Fruit fly (Drosophila melanogaster) whole organism, embryonic: ENCODE data around the gene AANATL3.
A peak's percentile ranks its signal among the peaks of the same experiment; 100 is the strongest.

Source experiments
- CG11504 ChIP-seq: fragments of 200-800 bp; sonication (Bioruptor generic); optimal IDR thresholded peaks from 3 replicates; lab custom pipeline; 2019; ENCODE audit warnings: missing biosample characterization, mild to moderate bottlenecking, missing genetic modification characterization, moderate library complexity
- CG12071 ChIP-seq: fragments of 200-800 bp; sonication (Bioruptor generic); optimal IDR thresholded peaks from 3 replicates; lab custom pipeline; 2018; ENCODE audit warnings: missing biosample characterization, mild to moderate bottlenecking, missing genetic modification characterization
- CG12219 ChIP-seq: fragments of 200-800 bp; sonication (Bioruptor generic); optimal IDR thresholded peaks from 3 replicates; lab custom pipeline; 2018; ENCODE audit warnings: missing biosample characterization, mild to moderate bottlenecking, missing genetic modification characterization
- CG12744 ChIP-seq: fragments of 200-800 bp; sonication (Bioruptor generic); optimal IDR thresholded peaks from 2 replicates; lab custom pipeline; 2016; ENCODE audit warnings: missing biosample characterization, missing genetic modification characterization
- CG14441 ChIP-seq: fragments of 200-800 bp; sonication (Bioruptor generic); IDR thresholded peaks from 2 replicates; pipeline ENCODE4 v1.3.6; 2022; ENCODE audit warnings: missing biosample characterization, missing genetic modification characterization
- CG1603 ChIP-seq: fragments of 200-800 bp; sonication (Bioruptor generic); optimal IDR thresholded peaks from 2 replicates; lab custom pipeline; 2019; ENCODE audit warnings: missing biosample characterization, mild to moderate bottlenecking, missing genetic modification characterization, moderate library complexity
- CG17612 ChIP-seq: fragments of 200-800 bp; sonication (Bioruptor generic); IDR thresholded peaks from 2 replicates; pipeline ENCODE4 v1.3.6; 2022; ENCODE audit warnings: missing biosample characterization, missing genetic modification characterization
- CG17802 ChIP-seq: fragments of 200-800 bp; sonication (Bioruptor generic); optimal IDR thresholded peaks from 2 replicates; lab custom pipeline; 2018; ENCODE audit warnings: missing biosample characterization, mild to moderate bottlenecking, missing genetic modification characterization, moderate library complexity
- CG18262 ChIP-seq: fragments of 200-800 bp; optimal IDR thresholded peaks from 3 replicates; lab custom pipeline; 2019; ENCODE audit warnings: missing biosample characterization, mild to moderate bottlenecking, missing genetic modification characterization, moderate library complexity
- CG18476 ChIP-seq: fragments of 200-800 bp; sonication (Bioruptor generic); optimal IDR thresholded peaks from 2 replicates; lab custom pipeline; 2016; ENCODE audit warnings: missing biosample characterization, mild to moderate bottlenecking, missing genetic modification characterization
- CG18599 ChIP-seq: fragments of 200-800 bp; sonication (Bioruptor generic); optimal IDR thresholded peaks from 3 replicates; lab custom pipeline; 2017; ENCODE audit warnings: missing biosample characterization, missing genetic modification characterization, mild to moderate bottlenecking, moderate library complexity, missing genetic modification reagents
- CG2678 ChIP-seq: fragments of 200-800 bp; sonication (Bioruptor generic); optimal IDR thresholded peaks from 3 replicates; lab custom pipeline; 2019; ENCODE audit warnings: missing biosample characterization, mild to moderate bottlenecking, missing genetic modification characterization, moderate library complexity
- CG2875 ChIP-seq: fragments of 200-800 bp; sonication (Bioruptor generic); optimal IDR thresholded peaks from 2 replicates; lab custom pipeline; 2017; ENCODE audit warnings: missing biosample characterization, mild to moderate bottlenecking, missing genetic modification characterization, missing genetic modification reagents
- CG31388 ChIP-seq: fragments of 200-800 bp; sonication (Bioruptor generic); optimal IDR thresholded peaks from 2 replicates; lab custom pipeline; 2016; ENCODE audit warnings: missing biosample characterization, missing genetic modification characterization
- CG3163 ChIP-seq: fragments of 200-800 bp; sonication (Bioruptor generic); optimal IDR thresholded peaks from 3 replicates; lab custom pipeline; 2016; ENCODE audit warnings: missing biosample characterization, missing genetic modification characterization
- CG3407 ChIP-seq: fragments of 200-800 bp; sonication (Bioruptor generic); optimal IDR thresholded peaks from 2 replicates; lab custom pipeline; 2018; ENCODE audit warnings: missing biosample characterization, mild to moderate bottlenecking, missing genetic modification characterization
- CG3838 ChIP-seq: fragments of 200-800 bp; sonication (Bioruptor generic); optimal IDR thresholded peaks from 3 replicates; lab custom pipeline; 2016; ENCODE audit warnings: missing biosample characterization, missing genetic modification characterization
- CG5180 ChIP-seq: fragments of 200-800 bp; sonication (Bioruptor generic); optimal IDR thresholded peaks from 3 replicates; lab custom pipeline; 2017; ENCODE audit warnings: missing biosample characterization, missing genetic modification characterization, mild to moderate bottlenecking, moderate library complexity, missing genetic modification reagents
- CG6813 ChIP-seq: fragments of 200-800 bp; sonication (Bioruptor generic); optimal IDR thresholded peaks from 2 replicates; lab custom pipeline; 2017; ENCODE audit warnings: missing biosample characterization, missing genetic modification characterization, mild to moderate bottlenecking, moderate library complexity, missing genetic modification reagents
- CG7357 ChIP-seq: fragments of 200-800 bp; sonication (Bioruptor generic); IDR thresholded peaks from 3 replicates; pipeline ENCODE4 v1.3.6; 2022; ENCODE audit warnings: missing biosample characterization, missing genetic modification characterization
- CG8089 ChIP-seq: fragments of 200-800 bp; sonication (Bioruptor generic); optimal IDR thresholded peaks from 3 replicates; lab custom pipeline; 2016; ENCODE audit warnings: missing biosample characterization, missing genetic modification characterization
- CG8765 ChIP-seq: fragments of 200-800 bp; sonication (Bioruptor generic); IDR thresholded peaks from 2 replicates; pipeline ENCODE4 v1.3.6; 2022; ENCODE audit warnings: missing biosample characterization, missing genetic modification characterization
- Dip3 ChIP-seq: fragments of 200-800 bp; sonication (Bioruptor generic); optimal IDR thresholded peaks from 3 replicates; lab custom pipeline; 2016; ENCODE audit warnings: missing biosample characterization, missing genetic modification characterization
- Doc3 ChIP-seq: fragments of 200-800 bp; sonication (Bioruptor generic); IDR thresholded peaks from 3 replicates; pipeline ENCODE4 v1.3.6; 2022; ENCODE audit warnings: missing biosample characterization, missing genetic modification characterization; ENCODE audit not compliant: partially characterized antibody
- Fer1 ChIP-seq: fragments of 200-800 bp; sonication (Bioruptor generic); optimal IDR thresholded peaks from 2 replicates; lab custom pipeline; 2017; ENCODE audit warnings: missing biosample characterization, mild to moderate bottlenecking, missing genetic modification characterization
- HLHmδ ChIP-seq: fragments of 200-800 bp; sonication (Bioruptor generic); optimal IDR thresholded peaks from 2 replicates; lab custom pipeline; 2018; ENCODE audit warnings: missing biosample characterization, mild to moderate bottlenecking, missing genetic modification characterization, moderate library complexity
- Lpt ChIP-seq: fragments of >200 bp; optimal IDR thresholded peaks from 2 replicates; lab custom pipeline; 2018; ENCODE audit warnings: missing biosample characterization, missing genetic modification characterization
- Med ChIP-seq: fragments of 200-800 bp; sonication (Bioruptor generic); peaks from one replicate; lab custom pipeline; 2016; ENCODE audit warnings: missing biosample characterization, missing genetic modification characterization, mild to moderate bottlenecking, inconsistent platforms, moderate library complexity
- Mes4 ChIP-seq: fragments of 200-800 bp; sonication (Bioruptor generic); optimal IDR thresholded peaks from 2 replicates; lab custom pipeline; 2016; ENCODE audit warnings: missing biosample characterization, missing genetic modification characterization
- NC2β ChIP-seq: fragments of 200-800 bp; sonication (Bioruptor generic); optimal IDR thresholded peaks from 2 replicates; lab custom pipeline; 2016; ENCODE audit warnings: missing biosample characterization, missing genetic modification characterization
- NFAT ChIP-seq: fragments of 200-800 bp; sonication (Bioruptor generic); IDR thresholded peaks from 2 replicates; pipeline ENCODE4 v1.3.6; 2022; ENCODE audit warnings: missing biosample characterization, missing genetic modification characterization
- Oaz ChIP-seq: fragments of 200-800 bp; sonication (Bioruptor generic); IDR thresholded peaks from 2 replicates; pipeline ENCODE4 v1.3.6; 2022; ENCODE audit warnings: missing biosample characterization, missing genetic modification characterization
- Sox102F ChIP-seq: fragments of 200-800 bp; sonication (Bioruptor generic); optimal IDR thresholded peaks from 2 replicates; lab custom pipeline; 2018; ENCODE audit warnings: missing biosample characterization, mild to moderate bottlenecking, missing genetic modification characterization, moderate library complexity
- Xrp1 ChIP-seq: fragments of 200-800 bp; sonication (Bioruptor generic); IDR thresholded peaks from 2 replicates; pipeline ENCODE4 v1.3.6; 2022; ENCODE audit warnings: missing biosample characterization, missing genetic modification characterization
- YL-1 ChIP-seq: fragments of 200-800 bp; sonication (Bioruptor generic); optimal IDR thresholded peaks from 3 replicates; lab custom pipeline; 2017; ENCODE audit warnings: missing biosample characterization, mild to moderate bottlenecking, missing genetic modification characterization
- bsh ChIP-seq, 2 experiments: fragments of 200-800 bp; sonication (Bioruptor generic); optimal IDR thresholded peaks; 2 replicates each; lab custom pipeline; 2017 to 2018; ENCODE audit warnings: mild to moderate bottlenecking in 2 of 2, missing biosample characterization in 2 of 2, missing genetic modification characterization in 2 of 2, moderate library complexity in 1 of 2
- cas ChIP-seq: fragments of 200-800 bp; sonication (Bioruptor generic); IDR thresholded peaks from 2 replicates; pipeline ENCODE4 v1.3.6; 2022; ENCODE audit warnings: missing biosample characterization, missing genetic modification characterization
- corto ChIP-seq: fragments of 200-800 bp; sonication (Bioruptor generic); optimal IDR thresholded peaks from 2 replicates; lab custom pipeline; 2016; ENCODE audit warnings: missing biosample characterization, mild to moderate bottlenecking, missing genetic modification characterization, moderate library complexity
- disco-r ChIP-seq: fragments of 200-800 bp; sonication (Bioruptor generic); optimal IDR thresholded peaks from 2 replicates; lab custom pipeline; 2016; ENCODE audit warnings: missing biosample characterization, missing genetic modification characterization
- fd3F ChIP-seq: fragments of 200-800 bp; sonication (Bioruptor generic); optimal IDR thresholded peaks from 2 replicates; lab custom pipeline; 2018; ENCODE audit warnings: missing biosample characterization, mild to moderate bottlenecking, missing genetic modification characterization, moderate library complexity
- fd64A ChIP-seq: fragments of 200-800 bp; sonication (Bioruptor generic); optimal IDR thresholded peaks from 3 replicates; lab custom pipeline; 2018; ENCODE audit warnings: missing biosample characterization, mild to moderate bottlenecking, missing genetic modification characterization
- gcm ChIP-seq: fragments of 200-800 bp; sonication (Bioruptor generic); optimal IDR thresholded peaks from 2 replicates; lab custom pipeline; 2019; ENCODE audit warnings: missing biosample characterization, mild to moderate bottlenecking, missing genetic modification characterization, moderate library complexity
- jigr1 ChIP-seq: fragments of 200-800 bp; sonication (Bioruptor generic); IDR thresholded peaks from 3 replicates; pipeline ENCODE4 v1.3.6; 2022; ENCODE audit warnings: missing biosample characterization, missing genetic modification characterization
- kay ChIP-seq: fragments of 200-800 bp; sonication (Bioruptor generic); optimal IDR thresholded peaks from 2 replicates; lab custom pipeline; 2016; ENCODE audit warnings: missing biosample characterization, missing genetic modification characterization
- pros ChIP-seq: fragments of 200-800 bp; sonication (Bioruptor generic); optimal IDR thresholded peaks from 3 replicates; lab custom pipeline; 2019; ENCODE audit warnings: missing biosample characterization, mild to moderate bottlenecking, missing genetic modification characterization, moderate library complexity
- sens ChIP-seq: fragments of 200-800 bp; sonication (Bioruptor generic); peaks from one replicate; lab custom pipeline; 2016; ENCODE audit warnings: missing biosample characterization, missing genetic modification characterization
- slp2 ChIP-seq: fragments of 200-800 bp; sonication (Bioruptor generic); optimal IDR thresholded peaks from 2 replicates; lab custom pipeline; 2016; ENCODE audit warnings: missing biosample characterization, missing genetic modification characterization
- stwl ChIP-seq: fragments of 200-800 bp; sonication (Bioruptor generic); optimal IDR thresholded peaks from 3 replicates; lab custom pipeline; 2018; ENCODE audit warnings: missing biosample characterization, mild to moderate bottlenecking, missing genetic modification characterization, moderate library complexity
- unpg ChIP-seq: fragments of 200-800 bp; sonication (Bioruptor generic); optimal IDR thresholded peaks from 3 replicates; lab custom pipeline; 2018; ENCODE audit warnings: missing biosample characterization, mild to moderate bottlenecking, missing genetic modification characterization, moderate library complexity
- wek ChIP-seq: fragments of 200-800 bp; sonication (Bioruptor generic); optimal IDR thresholded peaks from 3 replicates; lab custom pipeline; 2018; ENCODE audit warnings: missing biosample characterization, mild to moderate bottlenecking, missing genetic modification characterization, moderate library complexity
- zen2 ChIP-seq: fragments of 200-800 bp; sonication (Bioruptor generic); IDR thresholded peaks from 3 replicates; pipeline ENCODE4 v1.3.6; 2022; ENCODE audit warnings: missing biosample characterization, missing genetic modification characterization; ENCODE audit not compliant: partially characterized antibody

Gene AANATL3

DNA sequence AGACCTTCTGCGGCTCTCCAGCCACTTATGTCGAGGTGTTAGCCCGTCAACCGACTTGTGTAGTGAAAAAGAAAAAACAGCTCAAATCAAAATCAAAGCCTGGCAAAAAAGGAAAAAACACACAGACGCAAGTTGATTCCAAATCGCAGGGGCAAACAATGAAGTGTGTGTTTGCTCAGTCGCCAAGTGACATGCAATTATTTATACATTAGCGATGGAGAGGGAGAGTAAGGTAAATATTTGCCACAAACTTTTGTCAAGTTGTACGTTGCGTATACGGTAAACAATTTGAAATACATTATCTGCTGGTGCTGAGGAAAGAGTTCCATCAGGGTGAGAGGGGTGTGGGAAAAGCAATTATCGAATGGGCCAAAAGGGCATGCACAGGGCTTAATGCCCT, 27.5 kb downstream of the AANATL3 start:
- peak; percentile 23 for TF ChIP-seq CG1603 (tag; lab: Kevin White, UChicago)
- no peak for TF ChIP-seq CG14441 (GFP tag; lab: Robert Waterston, UW)
- TF ChIP-seq CG12071 (GFP tag; lab: Kevin White, UChicago), result peak; percentile 48
- peak; percentile 18 for TF ChIP-seq HLHmδ
- TF ChIP-seq CG3838 (GFP tag; lab: Kevin White, UChicago), result no peak
- TF ChIP-seq CG8765 (GFP tag; lab: Robert Waterston, UW), result no peak
- peak in 1 of 2 experiments; percentile 10 for TF ChIP-seq bsh (GFP tag; optimal IDR thresholded peaks at IDR 0.05; lab: Kevin White, UChicago)
- peak; percentile 24 for TF ChIP-seq CG3407 (GFP tag; lab: Kevin White, UChicago)
- TF ChIP-seq Dip3 (GFP tag; lab: Kevin White, UChicago), result no peak
- no peak for TF ChIP-seq CG3163 (GFP tag; lab: Kevin White, UChicago)
- no peak for TF ChIP-seq Lpt (GFP tag; lab: Kevin White, UChicago)
- peak; percentile 16 for TF ChIP-seq Sox102F
- TF ChIP-seq CG18476, result no peak
- peak; percentile 13 for TF ChIP-seq Fer1 (GFP tag; lab: Kevin White, UChicago)
- no peak for TF ChIP-seq CG7357 (GFP tag; lab: Robert Waterston, UW)
- TF ChIP-seq CG17612 (GFP tag; lab: Robert Waterston, UW), result no peak
- peak; percentile 28 for TF ChIP-seq CG18599 (GFP tag; lab: Kevin White, UChicago)
- TF ChIP-seq pros, result no peak
- no peak for TF ChIP-seq disco-r (GFP tag; lab: Kevin White, UChicago)
- peak; percentile 17 for TF ChIP-seq unpg (GFP tag; lab: Kevin White, UChicago)
- TF ChIP-seq CG11504 (tag; lab: Kevin White, UChicago), result peak; percentile 34
- peak; percentile 19 for TF ChIP-seq wek (GFP tag; lab: Kevin White, UChicago)
- TF ChIP-seq CG2678 (tag; lab: Kevin White, UChicago), result peak; percentile 34
- peak; percentile 76 for TF ChIP-seq sens (GFP tag; lab: Kevin White, UChicago)
- TF ChIP-seq YL-1 (GFP tag; lab: Kevin White, UChicago), result no peak
- TF ChIP-seq slp2 (GFP tag; lab: Kevin White, UChicago), result no peak
- no peak for TF ChIP-seq Doc3
- TF ChIP-seq gcm, result no peak
- no peak for TF ChIP-seq cas
- TF ChIP-seq Mes4 (GFP tag; lab: Kevin White, UChicago), result no peak
- TF ChIP-seq Oaz (GFP tag; lab: Robert Waterston, UW), result no peak
- TF ChIP-seq CG18262, result peak; percentile 2
- peak; percentile 15 for TF ChIP-seq CG12219 (GFP tag; lab: Kevin White, UChicago)
- peak; percentile 30 for TF ChIP-seq CG2875
- TF ChIP-seq jigr1 (GFP tag; lab: Robert Waterston, UW), result no peak
- no peak for TF ChIP-seq NC2β (GFP tag; lab: Kevin White, UChicago)
- TF ChIP-seq corto, result no peak
- TF ChIP-seq fd3F (GFP tag; lab: Kevin White, UChicago), result no peak
- TF ChIP-seq CG6813 (GFP tag; lab: Kevin White, UChicago), result peak; percentile 55
- TF ChIP-seq fd64A (GFP tag; lab: Kevin White, UChicago), result peak; percentile 60
- peak; percentile 37; the same call in 1 of the 2 replicates for TF ChIP-seq Xrp1
- no peak for TF ChIP-seq zen2 (GFP tag; lab: Robert Waterston, UW)
- no peak for TF ChIP-seq NFAT (GFP tag; lab: Robert Waterston, UW)
- no peak for TF ChIP-seq CG31388 (GFP tag; lab: Kevin White, UChicago)
- TF ChIP-seq stwl (tag; lab: Kevin White, UChicago), result no peak
- TF ChIP-seq kay, result no peak
- TF ChIP-seq CG12744 (GFP tag; lab: Kevin White, UChicago), result no peak
- peak; percentile 34 for TF ChIP-seq CG5180 (GFP tag; lab: Kevin White, UChicago)
- no peak for TF ChIP-seq CG8089 (GFP tag; lab: Kevin White, UChicago)
- TF ChIP-seq Med (GFP tag; lab: Kevin White, UChicago), result peak; percentile 60
- TF ChIP-seq CG17802, result peak; percentile 27
